Worm (Caenorhabditis elegans): ENCODE measurements around the gene cutl-2.

Gene cutl-2

ce11 chrII:9769797-9770520 is 45.5 kb upstream of the cutl-2 start, which contains the start of gene aqp-10 (continued):
- no peak for TF ChIP-seq cebp-2 (GFP tag; IDR thresholded peaks at IDR 0.05)
- TF ChIP-seq nfya-1 (tag; optimal IDR thresholded peaks at IDR 0.05; ENCODE audit: borderline replicate concordance, insufficient read depth) = no peak
- TF ChIP-seq snpc-4 (GFP tag; optimal IDR thresholded peaks at IDR 0.05) = no peak
- peak in 2 of 4 experiments; percentile 34 to 47 for TF ChIP-seq snpc-4 (tag; optimal IDR thresholded peaks at IDR 0.05)
- no peak for TF ChIP-seq Y53F4B.3 (GFP tag; IDR thresholded peaks at IDR 0.05)
- TF ChIP-seq mcd-1 (GFP tag; IDR thresholded peaks at IDR 0.05) = 0 out of 2 replicates have a peak, but pooled peaks have one; percentile 26
- no peak for TF ChIP-seq F37B4.10 (GFP tag; IDR thresholded peaks at IDR 0.05)
- TF ChIP-seq ZK185.1 (tag; optimal IDR thresholded peaks at IDR 0.05; ENCODE audit: poor library complexity, severe bottlenecking) = peak; percentile 38
- no peak for TF ChIP-seq hrde-1 (tag; optimal IDR thresholded peaks at IDR 0.05; ENCODE audit: borderline replicate concordance)
- TF ChIP-seq ceh-79 (tag; optimal IDR thresholded peaks at IDR 0.05) = no peak
- TF ChIP-seq nfya-2 (GFP tag; IDR thresholded peaks at IDR 0.05) = no peak
- peak; percentile 95 for TF ChIP-seq let-607 (tag; optimal IDR thresholded peaks at IDR 0.05)
- no peak for TF ChIP-seq cebp-1 (GFP tag; IDR thresholded peaks at IDR 0.05)
- TF ChIP-seq cebp-1 (tag; optimal IDR thresholded peaks at IDR 0.05) = peak; percentile 60
- no peak for TF ChIP-seq hmg-20 (GFP tag; IDR thresholded peaks at IDR 0.05)
- TF ChIP-seq fkh-3 (tag; optimal IDR thresholded peaks at IDR 0.05) = no peak
- no peak for TF ChIP-seq K11D2.4 (GFP tag; IDR thresholded peaks at IDR 0.05)

DNA sequence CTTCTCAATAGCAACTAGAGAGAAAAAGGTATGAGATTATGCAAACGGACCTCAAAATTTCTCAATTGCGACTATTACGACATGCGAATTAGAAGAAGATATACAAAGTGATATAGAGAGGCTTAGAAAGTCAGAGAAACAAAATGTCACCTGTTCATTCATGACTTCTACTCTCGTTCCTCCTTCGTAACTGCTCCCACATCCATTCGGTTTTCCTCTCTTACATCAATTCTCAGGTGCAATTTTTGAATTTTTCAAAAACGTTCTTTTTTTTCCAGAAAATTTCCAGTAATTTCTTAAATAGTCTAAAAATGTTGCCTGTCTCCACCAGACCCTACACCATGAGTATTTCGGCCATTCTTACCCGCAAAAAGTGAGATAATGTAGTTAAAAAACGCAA is 40.2 kb upstream of the cutl-2 start:
- TF ChIP-seq K12H6.12 (tag; optimal IDR thresholded peaks at IDR 0.05) = no peak
- TF ChIP-seq ceh-79 (tag; optimal IDR thresholded peaks at IDR 0.05) = no peak
- no peak for TF ChIP-seq zfh-2 (GFP tag; conservative IDR thresholded peaks at IDR 0.05)
- TF ChIP-seq ztf-18 (tag; optimal IDR thresholded peaks at IDR 0.05) = no peak
- TF ChIP-seq F10E7.11 (tag; optimal IDR thresholded peaks at IDR 0.05) = no peak
- no peak for TF ChIP-seq F23B12.7 (tag; optimal IDR thresholded peaks at IDR 0.05; ENCODE audit: insufficient read depth)
- TF ChIP-seq Y53F4B.3 (GFP tag; IDR thresholded peaks at IDR 0.05) = no peak

ce11 chrII:9759382-9759781 is 34.9 kb upstream of the cutl-2 start:
- TF ChIP-seq ama-1 (optimal IDR thresholded peaks at IDR 0.05) = no peak
- no peak for TF ChIP-seq ama-1 (GFP tag; optimal IDR thresholded peaks at IDR 0.05)
- TF ChIP-seq ztf-26 (tag; optimal IDR thresholded peaks at IDR 0.05) = no peak
- no peak for TF ChIP-seq sea-2 (GFP tag; IDR thresholded peaks at IDR 0.05)
- no peak for TF ChIP-seq let-526 (GFP tag; IDR thresholded peaks at IDR 0.05)
- no peak for TF ChIP-seq rec-8 (tag; optimal IDR thresholded peaks at IDR 0.05)
- TF ChIP-seq B0019.2 (GFP tag; conservative IDR thresholded peaks at IDR 0.05) = no peak
- no peak for TF ChIP-seq ceh-100 (GFP tag; IDR thresholded peaks at IDR 0.05)
- no peak for TF ChIP-seq snpc-1.1 (tag; optimal IDR thresholded peaks at IDR 0.05; ENCODE audit: insufficient read depth)
- TF ChIP-seq pha-4 (tag; optimal IDR thresholded peaks at IDR 0.05) = no peak
- TF ChIP-seq unc-62 (GFP tag; optimal IDR thresholded peaks at IDR 0.05) = no peak
- no peak for TF ChIP-seq Y67H2A.10 (GFP tag; conservative IDR thresholded peaks at IDR 0.05)
- no peak for TF ChIP-seq nfyb-1 (GFP tag; IDR thresholded peaks at IDR 0.05)
- no peak for TF ChIP-seq nhr-27 (tag; optimal IDR thresholded peaks at IDR 0.05)
- no peak for TF ChIP-seq let-607 (tag; optimal IDR thresholded peaks at IDR 0.05)

Measured in whole organism, young adult.